Worm (Caenorhabditis elegans): ENCODE data around the gene best-21.

- no peak for TF ChIP-seq F13C5.2 (tag; optimal IDR thresholded peaks at IDR 0.05)
- no peak for TF ChIP-seq ama-1 (optimal IDR thresholded peaks at IDR 0.05)
- TF ChIP-seq tbx-11 (GFP tag; IDR thresholded peaks at IDR 0.05): no peak
- no peak for TF ChIP-seq hmbx-1 (tag; optimal IDR thresholded peaks at IDR 0.05)
- no peak for TF ChIP-seq tra-4 (tag; optimal IDR thresholded peaks at IDR 0.05)
- no peak for TF ChIP-seq sea-1 (GFP tag; conservative IDR thresholded peaks at IDR 0.05)
Observed at ce11 chrIV:15323593-15323992, 21.3 kb downstream of the best-21 start, which contains the start of gene tbx-39.

Measured in whole organism, early embryonic.